Worm (Caenorhabditis elegans) whole organism, L4/young adult: ENCODE measurements around the gene dnj-10.

Source experiments
- W03F9.2 ChIP-seq: fragments of 150-350 bp; optimal IDR thresholded peaks from 2 replicates; lab custom pipeline; 2014; ENCODE audit warnings: missing biosample characterization, missing genetic modification characterization
- him-1 ChIP-seq: sonication (generic microtip); optimal IDR thresholded peaks from 2 replicates; lab custom pipeline; 2016; ENCODE audit warnings: missing genotype, missing genetic modification reagents, missing genetic modification characterization, missing compliant biosample characterization

DNA sequence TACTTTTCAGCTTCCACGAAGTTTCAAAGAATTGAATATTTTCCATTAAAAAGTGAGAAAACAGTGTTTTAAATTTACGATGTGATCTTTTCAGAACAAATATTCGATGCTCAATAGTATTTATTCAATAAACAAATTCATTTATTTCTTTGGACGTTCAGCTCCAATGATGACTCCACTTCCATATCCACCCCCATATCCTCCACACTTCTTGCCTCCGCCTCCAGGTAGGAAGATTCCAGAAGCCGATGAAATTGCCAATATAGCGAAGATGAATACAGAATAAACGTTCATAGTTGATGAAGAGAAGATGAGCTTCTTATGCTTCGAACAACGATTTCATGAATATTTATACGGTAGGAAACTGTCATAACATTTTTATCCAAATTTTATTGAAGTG is 41.8 kb upstream of the dnj-10 start, which contains the start of gene fip-3:
- no peak for TF ChIP-seq him-1 (tag; lab: Kevin White, UChicago)
- TF ChIP-seq W03F9.2: no peak
